Fruit fly (Drosophila melanogaster) whole organism, embryonic: ENCODE results near the gene mld.

ENCODE experiments used
- Abd-B ChIP-seq: fragments of 200-800 bp; sonication (Bioruptor generic); optimal IDR thresholded peaks from 2 replicates; lab custom pipeline; 2018; ENCODE audit warnings: missing biosample characterization, mild to moderate bottlenecking, missing genetic modification characterization, moderate library complexity
- Awh ChIP-seq: fragments of 200-800 bp; sonication (Bioruptor generic); IDR thresholded peaks from 2 replicates; pipeline ENCODE4, ENCODE4 v1.3.6; 2022; ENCODE audit warnings: missing biosample characterization, missing genetic modification characterization
- BtbVII ChIP-seq: fragments of 200-800 bp; sonication (Bioruptor generic); optimal IDR thresholded peaks from 3 replicates; lab custom pipeline; 2017; ENCODE audit warnings: missing biosample characterization, mild to moderate bottlenecking, missing genetic modification characterization
- CG10267 ChIP-seq: fragments of 200-800 bp; sonication (Bioruptor generic); optimal IDR thresholded peaks from 2 replicates; lab custom pipeline; 2018; ENCODE audit warnings: missing biosample characterization, mild to moderate bottlenecking, missing genetic modification characterization, moderate library complexity
- CG11456 ChIP-seq: fragments of 200-800 bp; sonication (Bioruptor generic); IDR thresholded peaks from 3 replicates; pipeline ENCODE4 v1.3.6; 2022; ENCODE audit warnings: missing biosample characterization, missing genetic modification characterization
- CG14710 ChIP-seq: fragments of 200-800 bp; sonication (Bioruptor generic); optimal IDR thresholded peaks from 3 replicates; lab custom pipeline; 2019; ENCODE audit warnings: missing biosample characterization, mild to moderate bottlenecking, missing genetic modification characterization, moderate library complexity
- CG1603 ChIP-seq: fragments of 200-800 bp; sonication (Bioruptor generic); optimal IDR thresholded peaks from 2 replicates; lab custom pipeline; 2019; ENCODE audit warnings: missing biosample characterization, mild to moderate bottlenecking, missing genetic modification characterization, moderate library complexity
- CG17186 ChIP-seq: fragments of 200-800 bp; sonication (Bioruptor generic); optimal IDR thresholded peaks from 3 replicates; lab custom pipeline; 2017; ENCODE audit warnings: missing biosample characterization, missing genetic modification reagents, missing genetic modification characterization
- CG2712 ChIP-seq: fragments of 200-800 bp; optimal IDR thresholded peaks from 3 replicates; lab custom pipeline; 2019; ENCODE audit warnings: missing biosample characterization, mild to moderate bottlenecking, missing genetic modification characterization, moderate library complexity
- CG31388 ChIP-seq: fragments of 200-800 bp; sonication (Bioruptor generic); optimal IDR thresholded peaks from 2 replicates; lab custom pipeline; 2016; ENCODE audit warnings: missing biosample characterization, missing genetic modification characterization
- CG4282 ChIP-seq: fragments of 200-800 bp; sonication (Bioruptor generic); optimal IDR thresholded peaks from 2 replicates; lab custom pipeline; 2016; ENCODE audit warnings: missing biosample characterization, missing genetic modification characterization
- CG4617 ChIP-seq: fragments of 200-800 bp; sonication (Bioruptor generic); optimal IDR thresholded peaks from 3 replicates; lab custom pipeline; 2016; ENCODE audit warnings: missing biosample characterization, missing genetic modification characterization, borderline replicate concordance
- CG5180 ChIP-seq: fragments of 200-800 bp; sonication (Bioruptor generic); optimal IDR thresholded peaks from 3 replicates; lab custom pipeline; 2017; ENCODE audit warnings: missing biosample characterization, missing genetic modification characterization, mild to moderate bottlenecking, moderate library complexity, missing genetic modification reagents
- CG6813 ChIP-seq: fragments of 200-800 bp; sonication (Bioruptor generic); optimal IDR thresholded peaks from 2 replicates; lab custom pipeline; 2017; ENCODE audit warnings: missing biosample characterization, missing genetic modification characterization, mild to moderate bottlenecking, moderate library complexity, missing genetic modification reagents
- CG7556 ChIP-seq: fragments of 200-800 bp; sonication (Bioruptor generic); optimal IDR thresholded peaks from 2 replicates; lab custom pipeline; 2017; ENCODE audit warnings: missing biosample characterization, mild to moderate bottlenecking, missing genetic modification characterization
- CG7839 ChIP-seq: fragments of 200-800 bp; sonication (Bioruptor generic); optimal IDR thresholded peaks from 3 replicates; lab custom pipeline; 2018; ENCODE audit warnings: missing biosample characterization, mild to moderate bottlenecking, missing genetic modification characterization, moderate library complexity
- CG8388 ChIP-seq: fragments of 200-800 bp; sonication (Bioruptor generic); optimal IDR thresholded peaks from 2 replicates; lab custom pipeline; 2019; ENCODE audit warnings: missing biosample characterization, mild to moderate bottlenecking, missing genetic modification characterization, moderate library complexity
- CG8478 ChIP-seq: fragments of >200 bp; optimal IDR thresholded peaks from 2 replicates; lab custom pipeline; 2018
- CoRest ChIP-seq: fragments of 200-800 bp; sonication (Bioruptor generic); optimal IDR thresholded peaks from 3 replicates; lab custom pipeline; 2018; ENCODE audit warnings: missing biosample characterization, mild to moderate bottlenecking, missing genetic modification characterization, moderate library complexity
- D19B ChIP-seq: fragments of 200-800 bp; sonication (Bioruptor generic); optimal IDR thresholded peaks from 2 replicates; lab custom pipeline; 2017; ENCODE audit warnings: missing biosample characterization, mild to moderate bottlenecking, missing genetic modification characterization
- Deaf1 ChIP-seq: fragments of 200-800 bp; optimal IDR thresholded peaks from 3 replicates; lab custom pipeline; 2019; ENCODE audit warnings: missing biosample characterization, mild to moderate bottlenecking, missing genetic modification characterization, moderate library complexity
- Ets97D ChIP-seq: fragments of 200-800 bp; sonication (Bioruptor generic); optimal IDR thresholded peaks from 3 replicates; lab custom pipeline; 2016; ENCODE audit warnings: missing biosample characterization, missing genetic modification characterization
- Fer1 ChIP-seq: fragments of 200-800 bp; sonication (Bioruptor generic); optimal IDR thresholded peaks from 2 replicates; lab custom pipeline; 2017; ENCODE audit warnings: missing biosample characterization, mild to moderate bottlenecking, missing genetic modification characterization
- HmgZ ChIP-seq: fragments of 200-800 bp; sonication (Bioruptor generic); optimal IDR thresholded peaks from 2 replicates; lab custom pipeline; 2018; ENCODE audit warnings: missing biosample characterization, mild to moderate bottlenecking, missing genetic modification characterization
- Hr78 ChIP-seq, 2 experiments: fragments of 200-800 bp in 1 of 2; fragments of >200 bp in 1 of 2; sonication (Bioruptor generic) in 1 of 2; optimal IDR thresholded peaks; 2 replicates each; lab custom pipeline; 2017 to 2019; ENCODE audit warnings: missing biosample characterization in 2 of 2, missing genetic modification characterization in 2 of 2, mild to moderate bottlenecking in 1 of 2, moderate library complexity in 1 of 2
- MBD-R2 ChIP-seq: fragments of 200-800 bp; sonication (Bioruptor generic); IDR thresholded peaks from 2 replicates; pipeline ENCODE4 v1.3.6; 2022; ENCODE audit warnings: missing biosample characterization, missing genetic modification characterization
- Med ChIP-seq: fragments of 200-800 bp; sonication (Bioruptor generic); peaks from one replicate; lab custom pipeline; 2016; ENCODE audit warnings: missing biosample characterization, missing genetic modification characterization, mild to moderate bottlenecking, inconsistent platforms, moderate library complexity
- Myb ChIP-seq: fragments of 200-800 bp; sonication (Bioruptor generic); optimal IDR thresholded peaks from 2 replicates; lab custom pipeline; 2016; ENCODE audit warnings: missing biosample characterization, missing genetic modification characterization
- NC2α ChIP-seq: fragments of 200-800 bp; sonication (Bioruptor generic); optimal IDR thresholded peaks from 2 replicates; lab custom pipeline; 2016; ENCODE audit warnings: missing biosample characterization, missing genetic modification characterization
- NFAT ChIP-seq: fragments of 200-800 bp; sonication (Bioruptor generic); IDR thresholded peaks from 2 replicates; pipeline ENCODE4 v1.3.6; 2022; ENCODE audit warnings: missing biosample characterization, missing genetic modification characterization
- Nf-YA ChIP-seq: fragments of 200-800 bp; sonication (Bioruptor generic); IDR thresholded peaks from 2 replicates; pipeline ENCODE4 v1.3.6; 2022; ENCODE audit warnings: missing biosample characterization, missing genetic modification characterization
- Sry-δ ChIP-seq: fragments of 200-800 bp; sonication (Bioruptor generic); optimal IDR thresholded peaks from 2 replicates; lab custom pipeline; 2016; ENCODE audit warnings: missing biosample characterization, missing genetic modification characterization
- abd-A ChIP-seq: fragments of 200-800 bp; sonication (Bioruptor generic); optimal IDR thresholded peaks from 3 replicates; lab custom pipeline; 2019; ENCODE audit warnings: missing biosample characterization, mild to moderate bottlenecking, missing genetic modification characterization, moderate library complexity
- ato ChIP-seq: fragments of 200-800 bp; sonication (Bioruptor generic); IDR thresholded peaks from 2 replicates; pipeline ENCODE4 v1.3.6; 2022; ENCODE audit warnings: missing biosample characterization, missing genetic modification characterization; ENCODE audit not compliant: partially characterized antibody
- bbx ChIP-seq: fragments of 200-800 bp; sonication (Bioruptor generic); IDR thresholded peaks from 2 replicates; pipeline ENCODE4 v1.3.6; 2022; ENCODE audit warnings: missing biosample characterization, missing genetic modification characterization; ENCODE audit not compliant: partially characterized antibody
- bigmax ChIP-seq: fragments of 200-800 bp; sonication (Bioruptor generic); optimal IDR thresholded peaks from 2 replicates; lab custom pipeline; 2018; ENCODE audit warnings: missing biosample characterization, mild to moderate bottlenecking, missing genetic modification characterization
- corto ChIP-seq: fragments of 200-800 bp; sonication (Bioruptor generic); optimal IDR thresholded peaks from 2 replicates; lab custom pipeline; 2016; ENCODE audit warnings: missing biosample characterization, mild to moderate bottlenecking, missing genetic modification characterization, moderate library complexity
- crp ChIP-seq, 2 experiments: fragments of 200-800 bp; sonication (Bioruptor generic); optimal IDR thresholded peaks; 2 replicates in 1 of 2; 3 replicates in 1 of 2; lab custom pipeline; 2017; ENCODE audit warnings: missing biosample characterization in 2 of 2, missing genetic modification characterization in 2 of 2, mild to moderate bottlenecking in 1 of 2, moderate library complexity in 1 of 2
- dm ChIP-seq: fragments of 200-800 bp; sonication (Bioruptor generic); optimal IDR thresholded peaks from 3 replicates; lab custom pipeline; 2016; ENCODE audit warnings: missing biosample characterization, missing genetic modification characterization
- eyg ChIP-seq: fragments of 200-800 bp; sonication (Bioruptor generic); optimal IDR thresholded peaks from 3 replicates; lab custom pipeline; 2016; ENCODE audit warnings: missing biosample characterization, missing genetic modification characterization
- fd102C ChIP-seq: fragments of 200-800 bp; sonication (Bioruptor generic); optimal IDR thresholded peaks from 2 replicates; lab custom pipeline; 2018; ENCODE audit warnings: missing biosample characterization, mild to moderate bottlenecking, missing genetic modification characterization, moderate library complexity
- gem ChIP-seq: fragments of 200-800 bp; sonication (Bioruptor generic); optimal IDR thresholded peaks from 2 replicates; lab custom pipeline; 2019; ENCODE audit warnings: missing biosample characterization, mild to moderate bottlenecking, missing genetic modification characterization, moderate library complexity
- gro ChIP-seq: fragments of 200-800 bp; sonication (Bioruptor generic); optimal IDR thresholded peaks from 2 replicates; lab custom pipeline; 2016; ENCODE audit warnings: missing biosample characterization, missing genetic modification characterization
- gt ChIP-seq: fragments of 200-800 bp; sonication (Bioruptor generic); IDR thresholded peaks from 2 replicates; pipeline ENCODE4 v1.3.6; 2022; ENCODE audit warnings: missing biosample characterization, missing genetic modification characterization
- jing ChIP-seq: fragments of 200-800 bp; sonication (Bioruptor generic); optimal IDR thresholded peaks from 2 replicates; lab custom pipeline; 2018; ENCODE audit warnings: missing biosample characterization, mild to moderate bottlenecking, missing genetic modification characterization
- kni ChIP-seq: fragments of 200-800 bp; sonication (Bioruptor generic); optimal IDR thresholded peaks from 3 replicates; lab custom pipeline; 2017; ENCODE audit warnings: mild to moderate bottlenecking, missing biosample characterization, missing genetic modification reagents, missing genetic modification characterization
- oc ChIP-seq: fragments of 200-800 bp; sonication (Bioruptor generic); optimal IDR thresholded peaks from 2 replicates; lab custom pipeline; 2018; ENCODE audit warnings: missing biosample characterization, mild to moderate bottlenecking, missing genetic modification characterization, moderate library complexity
- pita ChIP-seq: fragments of 200-800 bp; sonication (Bioruptor generic); optimal IDR thresholded peaks from 2 replicates; lab custom pipeline; 2017; ENCODE audit warnings: missing biosample characterization, mild to moderate bottlenecking, missing genetic modification characterization
- pzg ChIP-seq: fragments of 200-800 bp; sonication (Bioruptor generic); optimal IDR thresholded peaks from 3 replicates; lab custom pipeline; 2018; ENCODE audit warnings: missing biosample characterization, mild to moderate bottlenecking, missing genetic modification characterization, moderate library complexity
- sob ChIP-seq: fragments of 200-800 bp; sonication (Bioruptor generic); IDR thresholded peaks from 2 replicates; pipeline ENCODE4 v1.3.6; 2022; ENCODE audit warnings: missing biosample characterization, missing genetic modification characterization

The mld gene

DNA sequence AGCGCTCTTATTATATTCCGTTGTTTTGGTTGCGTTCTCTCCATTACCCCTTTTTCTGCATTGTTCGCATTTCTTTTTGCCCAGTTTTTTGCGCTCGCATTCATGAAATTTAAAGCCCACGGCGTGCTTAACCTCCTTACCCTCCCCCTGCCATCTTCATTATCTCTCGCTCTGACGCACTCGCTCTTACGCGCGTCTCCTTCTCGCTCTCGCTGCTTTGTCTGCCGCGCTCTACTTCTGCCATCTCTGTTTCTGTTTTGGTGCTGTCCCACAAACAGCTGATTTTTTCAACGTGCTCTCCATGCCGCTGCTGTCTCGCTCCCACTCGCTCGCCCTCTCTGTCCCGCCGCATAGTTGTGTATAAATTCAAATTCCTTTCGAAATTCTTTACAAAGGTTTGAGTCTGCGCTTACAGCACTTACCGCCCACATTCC, 1.0 kb downstream of the mld start (continued):
- TF ChIP-seq bbx (GFP tag; lab: Robert Waterston, UW) = no peak
- no peak for TF ChIP-seq ato
- TF ChIP-seq jing = no peak
- no peak for TF ChIP-seq NFAT (GFP tag; lab: Robert Waterston, UW)
- no peak for TF ChIP-seq gt (GFP tag; lab: Robert Waterston, UW)
- peak; percentile 71 for TF ChIP-seq CG8478 (lab: Kevin White, UChicago)
- TF ChIP-seq gro (GFP tag; lab: Kevin White, UChicago) = peak; percentile 83
- no peak for TF ChIP-seq CG4617 (GFP tag; lab: Kevin White, UChicago)
- TF ChIP-seq CG2712 (tag; lab: Kevin White, UChicago) = peak; percentile 32
- peak; percentile 43 for TF ChIP-seq CG1603 (tag; lab: Kevin White, UChicago)
- TF ChIP-seq CG8388 = no peak
- peak; percentile 91 for TF ChIP-seq Med (GFP tag; lab: Kevin White, UChicago)
- peak; percentile 44 for TF ChIP-seq Deaf1 (tag; lab: Kevin White, UChicago)
- TF ChIP-seq pzg (GFP tag; lab: Kevin White, UChicago) = peak; percentile 65
- no peak for TF ChIP-seq D19B (GFP tag; lab: Kevin White, UChicago)
- no peak for TF ChIP-seq Awh (GFP tag; lab: Robert Waterston, UW)
- no peak for TF ChIP-seq CG11456 (GFP tag; lab: Robert Waterston, UW)
- TF ChIP-seq CG6813 (GFP tag; lab: Kevin White, UChicago) = peak; percentile 7
- no peak for TF ChIP-seq Abd-B (GFP tag; lab: Kevin White, UChicago)
- TF ChIP-seq Hr78 (GFP tag; optimal IDR thresholded peaks at IDR 0.05; lab: Kevin White, UChicago) = peak in 1 of 2 experiments; percentile 72
- peak; percentile 82 for TF ChIP-seq HmgZ (tag; lab: Kevin White, UChicago)
- peak; percentile 38 for TF ChIP-seq CG10267 (tag; lab: Kevin White, UChicago)
- peak; percentile 92 to 99 for TF ChIP-seq crp (GFP tag; optimal IDR thresholded peaks at IDR 0.05; lab: Kevin White, UChicago)
- no peak for TF ChIP-seq fd102C (GFP tag; lab: Kevin White, UChicago)
- no peak for TF ChIP-seq gem
- peak; percentile 46 for TF ChIP-seq CoRest (tag; lab: Kevin White, UChicago)
- TF ChIP-seq Fer1 (GFP tag; lab: Kevin White, UChicago) = peak; percentile 64
- peak; percentile 95 for TF ChIP-seq dm (GFP tag; lab: Kevin White, UChicago)
- TF ChIP-seq BtbVII (GFP tag; lab: Kevin White, UChicago) = peak; percentile 11
- no peak for TF ChIP-seq MBD-R2 (GFP tag; lab: Robert Waterston, UW)
- TF ChIP-seq CG5180 (GFP tag; lab: Kevin White, UChicago) = peak; percentile 13
- TF ChIP-seq CG31388 (GFP tag; lab: Kevin White, UChicago) = no peak
- no peak for TF ChIP-seq CG7839 (tag; lab: Kevin White, UChicago)
- peak; percentile 84 for TF ChIP-seq abd-A (tag; lab: Kevin White, UChicago)
- peak; percentile 84 for TF ChIP-seq oc
- TF ChIP-seq Nf-YA (GFP tag; lab: Robert Waterston, UW) = no peak
- TF ChIP-seq Myb (GFP tag; lab: Kevin White, UChicago) = peak; percentile 73
- TF ChIP-seq CG17186 = peak; percentile 72
- TF ChIP-seq corto (GFP tag; lab: Kevin White, UChicago) = peak; percentile 29
- TF ChIP-seq pita (GFP tag; lab: Kevin White, UChicago) = peak; percentile 64
- TF ChIP-seq kni (GFP tag; lab: Kevin White, UChicago) = peak; percentile 99
- peak; percentile 55 for TF ChIP-seq Ets97D (GFP tag; lab: Kevin White, UChicago)
- no peak for TF ChIP-seq sob (GFP tag; lab: Robert Waterston, UW)
- TF ChIP-seq CG14710 (tag; lab: Kevin White, UChicago) = peak; percentile 31
- no peak for TF ChIP-seq NC2α
- TF ChIP-seq Sry-δ (GFP tag; lab: Kevin White, UChicago) = peak; percentile 83
- TF ChIP-seq bigmax = peak; percentile 87
- TF ChIP-seq CG7556 (GFP tag; lab: Kevin White, UChicago) = no peak
- TF ChIP-seq eyg (GFP tag; lab: Kevin White, UChicago) = peak; percentile 37
- peak; percentile 13 for TF ChIP-seq CG4282 (GFP tag; lab: Kevin White, UChicago)
